Worm (Caenorhabditis elegans) whole organism, midembryonic: ENCODE measurements around the gene smvt-1.

Experiments
- cog-1 ChIP-seq: sonication (generic microtip); optimal IDR thresholded peaks from 2 replicates; lab custom pipeline; 2016; ENCODE audit warnings: missing genetic modification characterization, missing compliant biosample characterization
- klf-2 ChIP-seq: fragments of 200-800 bp; sonication (Bioruptor generic); conservative IDR thresholded peaks from 2 replicates; pipeline ENCODE4 v1.3.6; 2022; ENCODE audit warnings: missing genetic modification reagents, missing genetic modification characterization, missing compliant biosample characterization
- med-1 ChIP-seq: sonication (generic microtip); optimal IDR thresholded peaks from 2 replicates; lab custom pipeline; 2017; ENCODE audit warnings: missing genetic modification characterization, mild to moderate bottlenecking, missing compliant biosample characterization, antibody characterized with exemption, missing genetic modification reagents; ENCODE audit not compliant: insufficient read depth
- tab-1 ChIP-seq: fragments of 200-800 bp; sonication (Bioruptor generic); IDR thresholded peaks from 2 replicates; pipeline ENCODE4 v1.3.6; 2022; ENCODE audit warnings: missing genetic modification characterization, missing compliant biosample characterization
- ztf-23 ChIP-seq: fragments of 200-800 bp; sonication (Bioruptor generic); IDR thresholded peaks from 2 replicates; pipeline ENCODE4 v1.3.6; 2022; ENCODE audit warnings: missing genetic modification reagents, missing genetic modification characterization, missing compliant biosample characterization
- ztf-29 ChIP-seq: fragments of 200-800 bp; sonication (Bioruptor generic); IDR thresholded peaks from 2 replicates; pipeline ENCODE4 v1.3.6; 2022; ENCODE audit warnings: missing genetic modification reagents, missing genetic modification characterization, missing compliant biosample characterization

- TF ChIP-seq ztf-29 (no peak), tab-1 (no peak), klf-2 (no peak), ztf-23 (GFP tag; lab: Robert Waterston, UW) (no peak), cog-1 (tag; lab: Kevin White, UChicago) (no peak), med-1 (GFP tag; lab: Kevin White, UChicago) (no peak)
Observed at ce11 chrX:2595027-2595756, 46.4 kb upstream of the smvt-1 start.
